Worm (Caenorhabditis elegans): ENCODE measurements around the gene F21G4.5.

- TF ChIP-seq him-1 (tag; optimal IDR thresholded peaks at IDR 0.05) = no peak
- TF ChIP-seq W03F9.2 (tag; optimal IDR thresholded peaks at IDR 0.05) = no peak
- TF ChIP-seq dao-5 (tag; optimal IDR thresholded peaks at IDR 0.05) = no peak
These were observed 19.0 kb downstream of the F21G4.5 start, which contains the start of gene ugt-23 for ce11 chrX:9924962-9925361.

Measured in whole organism, L4/young adult.